Worm (Caenorhabditis elegans): ENCODE results near the gene T28A8.8.
A peak's percentile ranks its signal among the peaks of the same experiment; 100 is the strongest.

The T28A8.8 gene

ce11 chrIII:13465918-13466592, 36.6 kb upstream of the T28A8.8 start, which contains the start of gene cdk-5 (continued):
- peak; percentile 86 for TF ChIP-seq zip-4 (GFP tag; optimal IDR thresholded peaks at IDR 0.05)
- TF ChIP-seq elt-2 (tag; optimal IDR thresholded peaks at IDR 0.05), result peak; percentile 75
- peak; percentile 87 for TF ChIP-seq lir-3 (tag; optimal IDR thresholded peaks at IDR 0.05; ENCODE audit: poor library complexity)
- peak; percentile 84 for TF ChIP-seq ztf-4 (tag; optimal IDR thresholded peaks at IDR 0.05)
- peak in 1 of 2 experiments; percentile 87 for TF ChIP-seq mdl-1 (tag; optimal IDR thresholded peaks at IDR 0.05)
- TF ChIP-seq sox-4 (tag; optimal IDR thresholded peaks at IDR 0.05), result peak; percentile 82
- TF ChIP-seq swsn-7 (tag; optimal IDR thresholded peaks at IDR 0.05), result peak; percentile 97
- peak; percentile 97 for TF ChIP-seq dsc-1 (tag; optimal IDR thresholded peaks at IDR 0.05)
- TF ChIP-seq fkh-8 (tag; optimal IDR thresholded peaks at IDR 0.05), result peak; percentile 83
- TF ChIP-seq F16B12.6 (tag; optimal IDR thresholded peaks at IDR 0.05), result peak; percentile 71
- TF ChIP-seq lin-14 (GFP tag; optimal IDR thresholded peaks at IDR 0.05), result peak; percentile 90
- peak; percentile 93 for TF ChIP-seq xbp-1 (tag; optimal IDR thresholded peaks at IDR 0.05)
- TF ChIP-seq ces-1 (GFP tag; optimal IDR thresholded peaks at IDR 0.05), result no peak
- TF ChIP-seq mef-2 (tag; optimal IDR thresholded peaks at IDR 0.05), result peak; percentile 2
- TF ChIP-seq mep-1 (tag; optimal IDR thresholded peaks at IDR 0.05), result peak; percentile 99
- peak; percentile 58 for TF ChIP-seq fkh-10 (GFP tag; optimal IDR thresholded peaks at IDR 0.05)
- peak; percentile 50 for TF ChIP-seq sup-37 (GFP tag; optimal IDR thresholded peaks at IDR 0.05)
- TF ChIP-seq lin-39 (tag; optimal IDR thresholded peaks at IDR 0.05), result peak; percentile 97
- no peak for TF ChIP-seq hlh-17 (GFP tag; optimal IDR thresholded peaks at IDR 0.05; ENCODE audit: borderline replicate concordance)
- TF ChIP-seq lsy-2 (tag; optimal IDR thresholded peaks at IDR 0.05), result peak; percentile 97 to 98
- peak; percentile 87 for TF ChIP-seq egl-13 (tag; optimal IDR thresholded peaks at IDR 0.05)
- TF ChIP-seq unc-62 (GFP tag; optimal IDR thresholded peaks at IDR 0.05), result no peak
- TF ChIP-seq lin-35 (GFP tag; optimal IDR thresholded peaks at IDR 0.05), result peak; percentile 92 to 93
- peak; percentile 98 for TF ChIP-seq nhr-71 (tag; optimal IDR thresholded peaks at IDR 0.05)
- TF ChIP-seq vab-15 (tag; optimal IDR thresholded peaks at IDR 0.05), result no peak
- no peak for TF ChIP-seq ets-5 (GFP tag; IDR thresholded peaks at IDR 0.05)
- no peak for TF ChIP-seq tlp-1 (tag; optimal IDR thresholded peaks at IDR 0.05)
- peak; percentile 93 for TF ChIP-seq unc-130 (tag; optimal IDR thresholded peaks at IDR 0.05)
- TF ChIP-seq Y116A8C.19 (tag; optimal IDR thresholded peaks at IDR 0.05; ENCODE audit: borderline replicate concordance), result no peak
- peak; percentile 96 for TF ChIP-seq aly-2 (tag; optimal IDR thresholded peaks at IDR 0.05)
- TF ChIP-seq pax-3 (tag; optimal IDR thresholded peaks at IDR 0.05), result peak; percentile 83
- no peak for TF ChIP-seq egl-27 (tag; optimal IDR thresholded peaks at IDR 0.05)
- TF ChIP-seq tbx-2 (tag; optimal IDR thresholded peaks at IDR 0.05), result peak; percentile 97
- TF ChIP-seq nhr-77 (tag; optimal IDR thresholded peaks at IDR 0.05), result peak; percentile 81
- peak; percentile 82 for TF ChIP-seq lin-15B (tag; optimal IDR thresholded peaks at IDR 0.05)
- peak; percentile 86 for TF ChIP-seq jun-1 (tag; optimal IDR thresholded peaks at IDR 0.05)
- TF ChIP-seq ceh-88 (GFP tag; IDR thresholded peaks at IDR 0.05), result peak; percentile 58
- peak; percentile 94 for TF ChIP-seq isw-1 (GFP tag; IDR thresholded peaks at IDR 0.05)
- TF ChIP-seq zag-1 (tag; optimal IDR thresholded peaks at IDR 0.05), result peak; percentile 83
- TF ChIP-seq alr-1 (tag; optimal IDR thresholded peaks at IDR 0.05; ENCODE audit: borderline replicate concordance), result no peak
- peak; percentile 84 for TF ChIP-seq unc-30 (tag; optimal IDR thresholded peaks at IDR 0.05)
- TF ChIP-seq ceh-63 (GFP tag; optimal IDR thresholded peaks at IDR 0.05), result no peak
- TF ChIP-seq ceh-8 (GFP tag; optimal IDR thresholded peaks at IDR 0.05), result peak; percentile 92
- TF ChIP-seq aha-1 (tag; optimal IDR thresholded peaks at IDR 0.05), result peak; percentile 72
- TF ChIP-seq ceh-90 (tag; optimal IDR thresholded peaks at IDR 0.05), result peak; percentile 43
- TF ChIP-seq nhr-47 (tag; optimal IDR thresholded peaks at IDR 0.05), result peak; percentile 98
- TF ChIP-seq ceh-82 (tag; optimal IDR thresholded peaks at IDR 0.05), result peak; percentile 89 to 93 (median 90)
- peak; percentile 95 for TF ChIP-seq nhr-20 (tag; optimal IDR thresholded peaks at IDR 0.05)
- TF ChIP-seq snu-23 (GFP tag; optimal IDR thresholded peaks at IDR 0.05), result peak; percentile 98
- TF ChIP-seq efl-1 (optimal IDR thresholded peaks at IDR 0.05), result peak; percentile 90 to 94
- peak; percentile 88 to 99 for TF ChIP-seq efl-1 (GFP tag; optimal IDR thresholded peaks at IDR 0.05 in 1 of 2)
- TF ChIP-seq snpc-4 (tag; optimal IDR thresholded peaks at IDR 0.05), result peak; percentile 87
